Worm (Caenorhabditis elegans) whole organism, young adult: ENCODE results near the gene aakg-1.

Source experiments
- B0035.1 ChIP-seq: sonication (generic microtip); optimal IDR thresholded peaks from 2 replicates; lab custom pipeline; 2016; ENCODE audit warnings: missing genetic modification characterization, mild to moderate bottlenecking, missing compliant biosample characterization, missing genotype, missing genetic modification reagents
- D2030.7 ChIP-seq: fragments of 200-800 bp; sonication (Bioruptor generic); IDR thresholded peaks from 2 replicates; pipeline ENCODE4 v1.3.6; 2022; ENCODE audit warnings: missing genetic modification reagents, missing genetic modification characterization, missing compliant biosample characterization
- F33H1.4 ChIP-seq: fragments of 200-800 bp; sonication (Bioruptor generic); IDR thresholded peaks from 2 replicates; pipeline ENCODE4 v1.3.6; 2022; ENCODE audit warnings: missing genetic modification reagents, missing genetic modification characterization, missing compliant biosample characterization
- F57A8.1 ChIP-seq: fragments of 200-800 bp; sonication (Bioruptor generic); optimal IDR thresholded peaks from 2 replicates; lab custom pipeline; 2018; ENCODE audit warnings: mild to moderate bottlenecking, missing genetic modification characterization, moderate library complexity, missing compliant biosample characterization
- T26A5.8 ChIP-seq: sonication (generic microtip); optimal IDR thresholded peaks from 2 replicates; lab custom pipeline; 2016; ENCODE audit warnings: missing genetic modification characterization, missing compliant biosample characterization
- Y95B8A.8 ChIP-seq: fragments of 200-800 bp; sonication (Bioruptor generic); IDR thresholded peaks from 2 replicates; pipeline ENCODE4 v1.3.6; 2022; ENCODE audit warnings: missing genetic modification reagents, missing genetic modification characterization, missing compliant biosample characterization
- ZK185.1 ChIP-seq: sonication (generic microtip); optimal IDR thresholded peaks from 2 replicates; lab custom pipeline; 2016; ENCODE audit warnings: mild to moderate bottlenecking, missing genetic modification characterization, missing compliant biosample characterization; ENCODE audit not compliant: poor library complexity, severe bottlenecking
- akir-1 ChIP-seq: fragments of 200-800 bp; sonication (Bioruptor generic); optimal IDR thresholded peaks from 2 replicates; lab custom pipeline; 2018; ENCODE audit warnings: mild to moderate bottlenecking, missing genetic modification characterization, moderate library complexity, missing compliant biosample characterization
- athp-1 ChIP-seq: sonication (generic microtip); optimal IDR thresholded peaks from 2 replicates; lab custom pipeline; 2017; ENCODE audit warnings: mild to moderate bottlenecking, missing genetic modification characterization, missing compliant biosample characterization
- attf-5 ChIP-seq: fragments of 200-800 bp; sonication (Bioruptor generic); optimal IDR thresholded peaks from 2 replicates; lab custom pipeline; 2018; ENCODE audit warnings: mild to moderate bottlenecking, missing genetic modification characterization, missing compliant biosample characterization
- bed-1 ChIP-seq: fragments of 200-800 bp; sonication (Bioruptor generic); IDR thresholded peaks from 2 replicates; pipeline ENCODE4 v1.3.6; 2022; ENCODE audit warnings: missing genetic modification reagents, missing genetic modification characterization, missing compliant biosample characterization
- cebp-1 ChIP-seq, 2 experiments: fragments of 200-800 bp in 1 of 2; sonication (Bioruptor generic) in 1 of 2; sonication (generic microtip) in 1 of 2; IDR thresholded peaks in 1 of 2; optimal IDR thresholded peaks in 1 of 2; 2 replicates each; pipeline versions ENCODE4 v1.3.6 to Lab custom; 2017 to 2022; ENCODE audit warnings: missing compliant biosample characterization in 2 of 2, missing genetic modification characterization in 2 of 2, mild to moderate bottlenecking in 1 of 2, missing genetic modification reagents in 1 of 2, moderate library complexity in 1 of 2
- cebp-2 ChIP-seq: fragments of 200-800 bp; sonication (Bioruptor generic); IDR thresholded peaks from 2 replicates; pipeline ENCODE4 v1.3.6; 2022; ENCODE audit warnings: missing genetic modification characterization, missing compliant biosample characterization
- ceh-100 ChIP-seq: fragments of 200-800 bp; sonication (Bioruptor generic); IDR thresholded peaks from 2 replicates; pipeline ENCODE4 v1.3.6; 2022; ENCODE audit warnings: missing genetic modification reagents, missing genetic modification characterization, missing compliant biosample characterization
- ceh-27 ChIP-seq: fragments of 200-800 bp; sonication (Bioruptor generic); optimal IDR thresholded peaks from 2 replicates; lab custom pipeline; 2018; ENCODE audit warnings: mild to moderate bottlenecking, missing genetic modification characterization, moderate library complexity, missing compliant biosample characterization
- ceh-91 ChIP-seq: fragments of 200-800 bp; sonication (Bioruptor generic); IDR thresholded peaks from 2 replicates; pipeline ENCODE4 v1.3.6; 2022; ENCODE audit warnings: missing genetic modification reagents, missing genetic modification characterization, missing compliant biosample characterization
- die-1 ChIP-seq: sonication (generic microtip); optimal IDR thresholded peaks from 2 replicates; lab custom pipeline; 2016; ENCODE audit warnings: missing genotype, mild to moderate bottlenecking, missing genetic modification characterization, missing compliant biosample characterization
- dox-1 ChIP-seq: fragments of 200-800 bp; sonication (Bioruptor generic); IDR thresholded peaks from 2 replicates; pipeline ENCODE4 v1.3.6; 2022; ENCODE audit warnings: missing genetic modification reagents, missing genetic modification characterization, missing compliant biosample characterization
- dpl-1 ChIP-seq: fragments of 150-350 bp; optimal IDR thresholded peaks from 2 replicates; lab custom pipeline; 2014; ENCODE audit warnings: missing biosample characterization, missing genetic modification reagents, missing genetic modification characterization
- egl-18 ChIP-seq: fragments of 200-800 bp; sonication (Bioruptor generic); IDR thresholded peaks from 2 replicates; pipeline ENCODE4 v1.3.6; 2022; ENCODE audit warnings: missing genetic modification reagents, missing genetic modification characterization, missing compliant biosample characterization
- egrh-3 ChIP-seq: fragments of 200-800 bp; sonication (Bioruptor generic); IDR thresholded peaks from 2 replicates; pipeline ENCODE4 v1.3.6; 2022; ENCODE audit warnings: missing genetic modification reagents, missing genetic modification characterization, missing compliant biosample characterization
- ekl-4 ChIP-seq: fragments of 200-800 bp; sonication (Bioruptor generic); IDR thresholded peaks from 2 replicates; pipeline ENCODE4 v1.3.6; 2022; ENCODE audit warnings: missing genetic modification reagents, missing genetic modification characterization, missing compliant biosample characterization
- gei-17 ChIP-seq: fragments of 200-800 bp; sonication (Bioruptor generic); optimal IDR thresholded peaks from 2 replicates; lab custom pipeline; 2018; ENCODE audit warnings: mild to moderate bottlenecking, missing genetic modification characterization, missing compliant biosample characterization
- hlh-12 ChIP-seq: sonication (generic microtip); optimal IDR thresholded peaks from 2 replicates; lab custom pipeline; 2016; ENCODE audit warnings: missing genetic modification characterization, missing compliant biosample characterization
- hmg-20 ChIP-seq: fragments of 200-800 bp; sonication (Bioruptor generic); IDR thresholded peaks from 2 replicates; pipeline ENCODE4 v1.3.6; 2022; ENCODE audit warnings: missing genetic modification reagents, missing genetic modification characterization, missing compliant biosample characterization
- hrde-1 ChIP-seq: sonication (generic microtip); optimal IDR thresholded peaks from 2 replicates; lab custom pipeline; 2016; ENCODE audit warnings: missing genetic modification characterization, mild to moderate bottlenecking, missing compliant biosample characterization, moderate library complexity, missing genotype, missing genetic modification reagents, borderline replicate concordance
- hsf-1 ChIP-seq: fragments of 200-800 bp; sonication (Bioruptor generic); IDR thresholded peaks from 2 replicates; pipeline ENCODE4 v1.3.6; 2022; ENCODE audit warnings: missing genetic modification reagents, missing genetic modification characterization, missing compliant biosample characterization
- lin-35 ChIP-seq, 3 experiments: fragments of 150-350 bp in 2 of 3; sonication (generic microtip) in 1 of 3; optimal IDR thresholded peaks; 2 replicates each; lab custom pipeline; 2014 to 2018; ENCODE audit warnings: missing biosample characterization in 3 of 3, missing genetic modification characterization in 3 of 3, missing genetic modification reagents in 3 of 3
- lir-1 ChIP-seq: fragments of 200-800 bp; sonication (Bioruptor generic); conservative IDR thresholded peaks from 2 replicates; pipeline ENCODE4 v1.3.6; 2022; ENCODE audit warnings: missing genetic modification reagents, missing genetic modification characterization, missing compliant biosample characterization
- madf-6 ChIP-seq: fragments of 200-800 bp; sonication (Bioruptor generic); IDR thresholded peaks from 2 replicates; pipeline ENCODE4 v1.3.6; 2022; ENCODE audit warnings: missing genetic modification reagents, missing genetic modification characterization, missing compliant biosample characterization
- mcd-1 ChIP-seq: fragments of 200-800 bp; sonication (Bioruptor generic); IDR thresholded peaks from 2 replicates; pipeline ENCODE4 v1.3.6; 2022; ENCODE audit warnings: missing genetic modification reagents, missing genetic modification characterization, missing compliant biosample characterization
- mel-28 ChIP-seq: sonication (generic microtip); optimal IDR thresholded peaks from 2 replicates; lab custom pipeline; 2016; ENCODE audit warnings: borderline replicate concordance, mild to moderate bottlenecking, missing genetic modification characterization, missing compliant biosample characterization
- mes-4 ChIP-seq: sonication (generic microtip); optimal IDR thresholded peaks from 2 replicates; lab custom pipeline; 2016; ENCODE audit warnings: missing genotype, missing genetic modification characterization, missing compliant biosample characterization
- nfyb-1 ChIP-seq: fragments of 200-800 bp; sonication (Bioruptor generic); IDR thresholded peaks from 2 replicates; pipeline ENCODE4 v1.3.6; 2022; ENCODE audit warnings: missing genetic modification reagents, missing genetic modification characterization, missing compliant biosample characterization
- nhr-179 ChIP-seq: sonication (generic microtip); optimal IDR thresholded peaks from 2 replicates; lab custom pipeline; 2016; ENCODE audit warnings: mild to moderate bottlenecking, missing genetic modification characterization, missing compliant biosample characterization
- nhr-27 ChIP-seq: fragments of 200-800 bp; sonication (Bioruptor generic); optimal IDR thresholded peaks from 2 replicates; lab custom pipeline; 2018; ENCODE audit warnings: mild to moderate bottlenecking, missing genetic modification characterization, moderate library complexity, missing compliant biosample characterization
- nhr-80 ChIP-seq: sonication (generic microtip); optimal IDR thresholded peaks from 2 replicates; lab custom pipeline; 2016; ENCODE audit warnings: missing genetic modification characterization, missing compliant biosample characterization
- pbrm-1 ChIP-seq: fragments of 200-800 bp; sonication (Bioruptor generic); IDR thresholded peaks from 2 replicates; pipeline ENCODE4 v1.3.6; 2022; ENCODE audit warnings: missing genetic modification reagents, missing genetic modification characterization, missing compliant biosample characterization
- rec-8 ChIP-seq, 2 experiments: sonication (generic microtip); optimal IDR thresholded peaks; 2 replicates each; lab custom pipeline; 2016; ENCODE audit warnings: mild to moderate bottlenecking in 2 of 2, missing genetic modification characterization in 2 of 2, missing genetic modification reagents in 2 of 2, missing genotype in 2 of 2, missing biosample characterization in 1 of 2, missing compliant biosample characterization in 1 of 2, moderate library complexity in 1 of 2
- snpc-3.4 ChIP-seq: sonication (generic microtip); optimal IDR thresholded peaks from 2 replicates; lab custom pipeline; 2017; ENCODE audit warnings: missing genetic modification characterization, mild to moderate bottlenecking, missing compliant biosample characterization, antibody characterized with exemption, moderate library complexity, missing genotype, missing genetic modification reagents
- somi-1 ChIP-seq: fragments of 200-800 bp; sonication (Bioruptor generic); optimal IDR thresholded peaks from 2 replicates; lab custom pipeline; 2018; ENCODE audit warnings: mild to moderate bottlenecking, missing genetic modification characterization, missing compliant biosample characterization
- tbp1 ChIP-seq: fragments of 200-800 bp; sonication (Bioruptor generic); optimal IDR thresholded peaks from 2 replicates; lab custom pipeline; 2018; ENCODE audit warnings: mild to moderate bottlenecking, missing genetic modification characterization, missing compliant biosample characterization
- tlf-1 ChIP-seq: fragments of 200-800 bp; sonication (Bioruptor generic); optimal IDR thresholded peaks from 2 replicates; lab custom pipeline; 2018; ENCODE audit warnings: mild to moderate bottlenecking, missing genetic modification characterization, missing compliant biosample characterization
- zfh-2 ChIP-seq: fragments of 200-800 bp; sonication (Bioruptor generic); conservative IDR thresholded peaks from 2 replicates; pipeline ENCODE4 v1.3.6; 2022; ENCODE audit warnings: missing genetic modification reagents, missing genetic modification characterization, missing compliant biosample characterization
- ztf-18 ChIP-seq: sonication (generic microtip); optimal IDR thresholded peaks from 2 replicates; lab custom pipeline; 2016; ENCODE audit warnings: missing genotype, mild to moderate bottlenecking, missing genetic modification characterization, missing compliant biosample characterization
- ztf-22 ChIP-seq: fragments of 200-800 bp; sonication (Bioruptor generic); optimal IDR thresholded peaks from 2 replicates; lab custom pipeline; 2018; ENCODE audit warnings: mild to moderate bottlenecking, missing genetic modification characterization, moderate library complexity, missing compliant biosample characterization
- ztf-26 ChIP-seq: sonication (generic microtip); optimal IDR thresholded peaks from 2 replicates; lab custom pipeline; 2017; ENCODE audit warnings: missing genetic modification characterization, missing compliant biosample characterization
- ztf-6 ChIP-seq: fragments of 200-800 bp; sonication (Bioruptor generic); IDR thresholded peaks from 2 replicates; pipeline ENCODE4 v1.3.6; 2022; ENCODE audit warnings: missing genetic modification reagents, missing genetic modification characterization, missing compliant biosample characterization

The aakg-1 gene

DNA sequence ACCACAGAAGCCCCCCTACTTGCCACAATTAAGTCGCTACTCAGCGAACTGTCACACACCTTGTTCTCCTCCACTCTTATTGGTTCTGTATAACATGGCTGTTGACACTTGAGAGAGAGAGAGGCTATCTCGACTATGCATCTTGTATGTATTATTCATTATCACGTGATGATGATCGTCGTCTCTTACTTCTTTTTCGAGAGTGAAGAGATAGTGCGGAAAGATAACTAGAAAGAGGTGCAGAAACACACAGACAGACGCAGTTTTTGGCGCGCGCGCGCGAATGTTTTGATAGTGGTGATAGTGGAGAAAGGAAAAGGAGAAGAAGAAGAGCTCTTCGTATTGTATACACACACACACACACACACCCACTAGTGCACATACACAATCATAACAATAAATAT, 41.8 kb upstream of the aakg-1 start (continued):
- TF ChIP-seq rec-8 (tag; optimal IDR thresholded peaks at IDR 0.05; lab: Kevin White, UChicago) (no peak), ztf-18 (tag; lab: Kevin White, UChicago) (no peak), lin-35 (GFP tag; optimal IDR thresholded peaks at IDR 0.05; lab: Kevin White, UChicago) (peak in 1 of 3 experiments; percentile 2), egl-18 (GFP tag; lab: Robert Waterston, UW) (no peak), dpl-1 (GFP tag; lab: Kevin White, UChicago) (no peak), lir-1 (0 out of 2 replicates have a peak, but pooled peaks have one; percentile 27), tlf-1 (GFP tag; lab: Kevin White, UChicago) (peak; percentile 58), nhr-27 (tag; lab: Kevin White, UChicago) (no peak), egrh-3 (GFP tag; lab: Robert Waterston, UW) (0 out of 2 replicates have a peak, but pooled peaks have one; percentile 19), D2030.7 (GFP tag; lab: Robert Waterston, UW) (no peak), mes-4 (tag; lab: Kevin White, UChicago) (no peak), zfh-2 (no peak), madf-6 (GFP tag; lab: Robert Waterston, UW) (no peak), hsf-1 (GFP tag; lab: Robert Waterston, UW) (0 out of 2 replicates have a peak, but pooled peaks have one; percentile 41), athp-1 (tag; lab: Kevin White, UChicago) (no peak), T26A5.8 (no peak), ZK185.1 (tag; lab: Kevin White, UChicago) (peak; percentile 18), nhr-179 (tag; lab: Kevin White, UChicago) (no peak), akir-1 (GFP tag; lab: Kevin White, UChicago) (peak; percentile 64), cebp-1 (GFP tag; IDR thresholded peaks at IDR 0.05; lab: Robert Waterston, UW) (peak; percentile 43; the same call in 1 of the 2 replicates), cebp-1 (tag; optimal IDR thresholded peaks at IDR 0.05; lab: Kevin White, UChicago) (peak; percentile 67), hmg-20 (GFP tag; lab: Robert Waterston, UW) (no peak), mel-28 (tag; lab: Kevin White, UChicago) (peak; percentile 14), nfyb-1 (GFP tag; lab: Robert Waterston, UW) (peak; percentile 84), attf-5 (GFP tag; lab: Kevin White, UChicago) (peak; percentile 60), die-1 (tag; lab: Kevin White, UChicago) (no peak), gei-17 (no peak), F33H1.4 (GFP tag; lab: Robert Waterston, UW) (no peak), ceh-100 (GFP tag; lab: Robert Waterston, UW) (no peak), ceh-27 (GFP tag; lab: Kevin White, UChicago) (peak; percentile 32), pbrm-1 (GFP tag; lab: Robert Waterston, UW) (0 out of 2 replicates have a peak, but pooled peaks have one; percentile 22), ztf-26 (tag; lab: Kevin White, UChicago) (peak; percentile 44), bed-1 (GFP tag; lab: Robert Waterston, UW) (no peak), ceh-91 (no peak), B0035.1 (tag; lab: Kevin White, UChicago) (no peak), dox-1 (GFP tag; lab: Robert Waterston, UW) (peak; percentile 62), F57A8.1 (no peak), nhr-80 (tag; lab: Kevin White, UChicago) (peak; percentile 91), cebp-2 (GFP tag; lab: Robert Waterston, UW) (no peak), tbp1 (no peak), hlh-12 (no peak), ekl-4 (GFP tag; lab: Robert Waterston, UW) (no peak), somi-1 (GFP tag; lab: Kevin White, UChicago) (no peak), Y95B8A.8 (GFP tag; lab: Robert Waterston, UW) (no peak), hrde-1 (tag; lab: Kevin White, UChicago) (no peak), ztf-22 (no peak), snpc-3.4 (tag; lab: Kevin White, UChicago) (no peak), mcd-1 (peak; percentile 43; the same call in 1 of the 2 replicates), ztf-6 (no peak)
